Worm (Caenorhabditis elegans): ENCODE results near the gene T17A3.12.

DNA sequence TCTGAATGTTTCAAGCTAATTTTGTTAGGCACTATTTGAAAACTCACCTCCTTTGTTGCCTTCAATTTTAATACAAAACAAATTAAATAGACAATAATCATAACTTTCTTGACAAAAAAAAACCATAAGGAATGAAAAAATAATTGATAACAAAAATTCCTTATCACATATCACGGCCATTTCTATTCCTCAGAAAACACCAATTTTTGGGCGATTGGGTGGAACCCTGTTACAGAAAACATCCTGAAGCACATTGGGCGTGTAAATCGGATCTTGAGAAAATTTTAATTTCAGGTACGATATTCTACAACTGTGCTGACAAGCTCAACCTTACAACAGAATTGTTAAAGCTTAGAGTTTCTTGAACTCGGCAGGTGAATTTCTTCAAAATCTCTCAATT, 19.8 kb upstream of the T17A3.12 start, which contains the start of gene F40G9.8:
- TF ChIP-seq crh-2 (tag; optimal IDR thresholded peaks at IDR 0.05) (no peak), ztf-11 (tag; optimal IDR thresholded peaks at IDR 0.05) (no peak), nhr-11 (tag; optimal IDR thresholded peaks at IDR 0.05) (no peak), sma-9 (GFP tag; optimal IDR thresholded peaks at IDR 0.05) (no peak), sma-9 (tag; optimal IDR thresholded peaks at IDR 0.05) (no peak), unc-39 (tag; optimal IDR thresholded peaks at IDR 0.05) (no peak), nhr-25 (tag; optimal IDR thresholded peaks at IDR 0.05) (no peak), ceh-82 (tag; optimal IDR thresholded peaks at IDR 0.05) (no peak), nhr-77 (tag; optimal IDR thresholded peaks at IDR 0.05) (no peak)
